Worm (Caenorhabditis elegans): ENCODE measurements around the gene nhr-57.

The nhr-57 gene

DNA sequence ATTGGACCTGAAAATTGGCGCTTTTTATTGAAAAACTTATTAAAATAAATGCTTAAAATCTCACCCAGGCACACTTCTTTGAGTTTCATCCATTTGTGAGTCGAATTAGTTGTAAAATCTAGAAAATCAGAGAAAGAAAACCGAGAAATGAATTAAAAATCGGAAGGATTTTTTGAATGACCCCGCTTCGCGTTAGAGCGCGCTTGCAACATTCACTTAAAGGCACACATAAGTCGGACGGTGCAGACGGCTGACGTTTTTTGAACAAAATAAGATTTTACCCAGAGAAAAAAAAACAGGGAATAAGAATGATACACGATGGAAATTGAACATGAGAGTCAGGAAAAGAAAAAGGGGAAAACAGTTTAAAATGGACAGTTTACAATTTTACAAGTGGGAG, 38.0 kb downstream of the nhr-57 start:
- peak; percentile 47 for TF ChIP-seq lsl-1 (GFP tag; optimal IDR thresholded peaks at IDR 0.05)
- peak; percentile 8 for TF ChIP-seq snpc-3.4 (tag; optimal IDR thresholded peaks at IDR 0.05)
- TF ChIP-seq C17E4.6 (GFP tag; IDR thresholded peaks at IDR 0.05) = no peak
- TF ChIP-seq let-607 (tag; optimal IDR thresholded peaks at IDR 0.05) = no peak
- peak; percentile 2 for TF ChIP-seq tbp1 (GFP tag; optimal IDR thresholded peaks at IDR 0.05)
- TF ChIP-seq athp-1 (tag; optimal IDR thresholded peaks at IDR 0.05) = no peak
- TF ChIP-seq attf-6 (GFP tag; IDR thresholded peaks at IDR 0.05) = 0 out of 2 replicates have a peak, but pooled peaks have one; percentile 29
- peak; percentile 72 for TF ChIP-seq mcd-1 (GFP tag; IDR thresholded peaks at IDR 0.05)
- peak; percentile 18 for TF ChIP-seq F49E8.2 (tag; optimal IDR thresholded peaks at IDR 0.05; ENCODE audit: insufficient read depth)
- TF ChIP-seq hmg-1.2 (GFP tag; IDR thresholded peaks at IDR 0.05) = peak; percentile 20; the same call in 1 of the 2 replicates
- peak; percentile 49 for TF ChIP-seq D2030.7 (GFP tag; IDR thresholded peaks at IDR 0.05)
- peak; percentile 13 for TF ChIP-seq snpc-4 (GFP tag; optimal IDR thresholded peaks at IDR 0.05)
- TF ChIP-seq snpc-4 (tag; optimal IDR thresholded peaks at IDR 0.05) = no peak
- TF ChIP-seq dpl-1 (GFP tag; optimal IDR thresholded peaks at IDR 0.05) = peak; percentile 2
- TF ChIP-seq ceh-91 (GFP tag; IDR thresholded peaks at IDR 0.05) = 0 out of 2 replicates have a peak, but pooled peaks have one; percentile 21
- TF ChIP-seq F33H1.4 (GFP tag; IDR thresholded peaks at IDR 0.05) = peak; percentile 41; the same call in 1 of the 2 replicates
- peak; percentile 24 for TF ChIP-seq efl-1 (GFP tag; optimal IDR thresholded peaks at IDR 0.05)
- TF ChIP-seq madf-6 (GFP tag; IDR thresholded peaks at IDR 0.05) = peak; percentile 47; the same call in 1 of the 2 replicates
- TF ChIP-seq Y56A3A.18 (GFP tag; IDR thresholded peaks at IDR 0.05) = no peak

- TF ChIP-seq F57C9.4 (tag; optimal IDR thresholded peaks at IDR 0.05) = no peak
- TF ChIP-seq ztf-6 (GFP tag; IDR thresholded peaks at IDR 0.05) = no peak
- TF ChIP-seq somi-1 (GFP tag; optimal IDR thresholded peaks at IDR 0.05) = no peak
- no peak for TF ChIP-seq F33H1.4 (GFP tag; IDR thresholded peaks at IDR 0.05)
- no peak for TF ChIP-seq attf-3 (GFP tag; conservative IDR thresholded peaks at IDR 0.05)
- no peak for TF ChIP-seq B0019.2 (GFP tag; conservative IDR thresholded peaks at IDR 0.05)
Measured at ce11 chrV:4170138-4170537, 38.4 kb downstream of the nhr-57 start, which contains the start of gene Y45G5AM.7. TSS of gene Y45G5AM.7 (minus strand) at chrV:4170238.

- TF ChIP-seq tbx-9 (tag; optimal IDR thresholded peaks at IDR 0.05; ENCODE audit: borderline replicate concordance) (no peak), F33H1.4 (GFP tag; IDR thresholded peaks at IDR 0.05) (peak; percentile 99), ztf-28 (GFP tag; IDR thresholded peaks at IDR 0.05) (peak; percentile 68; the same call in 1 of the 2 replicates), T26A5.8 (tag; optimal IDR thresholded peaks at IDR 0.05) (no peak), hrde-1 (tag; optimal IDR thresholded peaks at IDR 0.05; ENCODE audit: borderline replicate concordance) (peak; percentile 22), sea-2 (GFP tag; IDR thresholded peaks at IDR 0.05) (no peak), attf-3 (GFP tag; conservative IDR thresholded peaks at IDR 0.05) (0 out of 2 replicates have a peak, but pooled peaks have one; percentile 14), mel-28 (tag; optimal IDR thresholded peaks at IDR 0.05; ENCODE audit: borderline replicate concordance) (no peak), tlf-1 (GFP tag; optimal IDR thresholded peaks at IDR 0.05) (peak; percentile 75), F37B4.10 (GFP tag; IDR thresholded peaks at IDR 0.05) (no peak), athp-1 (tag; optimal IDR thresholded peaks at IDR 0.05) (peak; percentile 23), K12H6.12 (tag; optimal IDR thresholded peaks at IDR 0.05) (no peak), ZK185.1 (tag; optimal IDR thresholded peaks at IDR 0.05; ENCODE audit: poor library complexity, severe bottlenecking) (no peak), dpl-1 (GFP tag; optimal IDR thresholded peaks at IDR 0.05) (peak; percentile 92), pbrm-1 (GFP tag; IDR thresholded peaks at IDR 0.05) (peak; percentile 61), F55B11.4 (tag; optimal IDR thresholded peaks at IDR 0.05; ENCODE audit: borderline replicate concordance, insufficient read depth) (no peak), sptf-2 (GFP tag; optimal IDR thresholded peaks at IDR 0.05) (no peak), snpc-4 (GFP tag; optimal IDR thresholded peaks at IDR 0.05) (peak; percentile 44), snpc-4 (tag; optimal IDR thresholded peaks at IDR 0.05) (peak in 2 of 4 experiments; percentile 57 to 66), aptf-2 (GFP tag; conservative IDR thresholded peaks at IDR 0.05) (no peak), rec-8 (tag; optimal IDR thresholded peaks at IDR 0.05) (no peak), lsl-1 (GFP tag; optimal IDR thresholded peaks at IDR 0.05) (peak; percentile 99), nhr-90 (tag; optimal IDR thresholded peaks at IDR 0.05) (no peak), snpc-1.3 (tag; optimal IDR thresholded peaks at IDR 0.05; ENCODE audit: insufficient read depth) (peak; percentile 81), ztf-6 (GFP tag; IDR thresholded peaks at IDR 0.05) (no peak), lag-1 (GFP tag; IDR thresholded peaks at IDR 0.05) (no peak), unc-130 (GFP tag; optimal IDR thresholded peaks at IDR 0.05) (peak; percentile 84)
Measured at ce11 chrV:4175624-4176023, 43.9 kb downstream of the nhr-57 start, which contains the start of the genes coh-4 and pid-5. TSS of gene coh-4 (minus strand) at chrV:4175640. TSS of gene pid-5 (plus strand) at chrV:4175882.
